Fruit fly (Drosophila melanogaster): ENCODE data around the gene CG33502.

The CG33502 gene

dm6 chrX:21604956-21605502 is 6.3 kb downstream of the CG33502 start, which contains the start of gene GCS2alpha:
Gene GCS2alpha (minus strand): TSS chrX:21605264.
- no peak for TF ChIP-seq CG3032 (tag; optimal IDR thresholded peaks at IDR 0.05)
- TF ChIP-seq CG6276 (GFP tag; optimal IDR thresholded peaks at IDR 0.05) = no peak
- no peak for TF ChIP-seq acj6 (GFP tag; optimal IDR thresholded peaks at IDR 0.05)
- no peak for TF ChIP-seq CG3919 (GFP tag; optimal IDR thresholded peaks at IDR 0.05)
- TF ChIP-seq cyc (GFP tag; optimal IDR thresholded peaks at IDR 0.05) = no peak
- TF ChIP-seq Met (GFP tag; optimal IDR thresholded peaks at IDR 0.05) = no peak
- TF ChIP-seq net (GFP tag; optimal IDR thresholded peaks at IDR 0.05) = no peak
- TF ChIP-seq dac (GFP tag; optimal IDR thresholded peaks at IDR 0.05) = no peak
- TF ChIP-seq fkh (GFP tag; optimal IDR thresholded peaks at IDR 0.05) = peak; percentile 7
- TF ChIP-seq ss (GFP tag; optimal IDR thresholded peaks at IDR 0.05) = peak in 1 of 2 experiments; percentile 0
- TF ChIP-seq CG16779 (tag; optimal IDR thresholded peaks at IDR 0.05) = no peak
- TF ChIP-seq Smox (GFP tag; optimal IDR thresholded peaks at IDR 0.05) = no peak
- no peak for TF ChIP-seq OdsH (GFP tag; optimal IDR thresholded peaks at IDR 0.05)
- TF ChIP-seq dsx (GFP tag; optimal IDR thresholded peaks at IDR 0.05; ENCODE audit: poor library complexity, severe bottlenecking) = no peak
- no peak for TF ChIP-seq lz (GFP tag; optimal IDR thresholded peaks at IDR 0.05)
- TF ChIP-seq fd59A (GFP tag; optimal IDR thresholded peaks at IDR 0.05) = no peak
- no peak for TF ChIP-seq salr (GFP tag; optimal IDR thresholded peaks at IDR 0.05)
- peak; percentile 69 for TF ChIP-seq Eip78C (GFP tag)
- peak; percentile 2 for TF ChIP-seq esn (GFP tag; optimal IDR thresholded peaks at IDR 0.05)
- TF ChIP-seq eg (GFP tag; IDR thresholded peaks at IDR 0.05) = no peak
- no peak for TF ChIP-seq pdm3 (GFP tag; optimal IDR thresholded peaks at IDR 0.05)
- no peak for TF ChIP-seq Sox15 (GFP tag; optimal IDR thresholded peaks at IDR 0.05)
- TF ChIP-seq CG6854 (GFP tag; optimal IDR thresholded peaks at IDR 0.05) = peak; percentile 18
- no peak for TF ChIP-seq CG4318 (GFP tag; optimal IDR thresholded peaks at IDR 0.05)
- no peak for TF ChIP-seq CG34406 (GFP tag; optimal IDR thresholded peaks at IDR 0.05)
- TF ChIP-seq Hr38 (GFP tag; optimal IDR thresholded peaks at IDR 0.05) = no peak

DNA sequence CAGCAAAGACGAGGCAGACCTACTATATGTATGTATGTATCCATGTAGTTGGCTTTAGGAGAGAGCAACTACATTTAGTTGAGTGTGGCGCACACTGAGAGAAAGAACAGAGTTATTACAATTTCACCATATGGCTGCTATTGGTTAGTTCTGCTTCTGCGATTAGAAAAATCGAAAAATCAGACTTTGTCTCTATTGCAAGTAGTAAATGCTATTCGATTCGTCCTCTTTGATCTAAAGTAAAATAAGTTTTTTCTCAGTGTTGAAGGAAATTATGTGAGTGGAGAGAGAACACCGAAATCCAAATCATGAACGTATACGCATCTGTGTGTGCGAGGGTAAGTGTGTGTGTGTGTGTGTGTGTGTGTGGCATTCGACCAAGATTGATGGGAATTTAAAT is 17.4 kb downstream of the CG33502 start:
- TF ChIP-seq CG11762 (GFP tag; optimal IDR thresholded peaks at IDR 0.05; ENCODE audit: insufficient read depth) = peak; percentile 79
- TF ChIP-seq Hr39 (GFP tag; optimal IDR thresholded peaks at IDR 0.05) = peak; percentile 69
- peak; percentile 45 for TF ChIP-seq fd59A (GFP tag; optimal IDR thresholded peaks at IDR 0.05)
- TF ChIP-seq Sox102F (GFP tag; optimal IDR thresholded peaks at IDR 0.05) = peak; percentile 72
- peak; percentile 61 for TF ChIP-seq Smox (GFP tag; optimal IDR thresholded peaks at IDR 0.05)
- TF ChIP-seq Ets96B (tag; optimal IDR thresholded peaks at IDR 0.05) = peak; percentile 87
- peak; percentile 73 for TF ChIP-seq Sox14 (GFP tag; optimal IDR thresholded peaks at IDR 0.05)
- peak; percentile 63 for TF ChIP-seq Eip93F (GFP tag; optimal IDR thresholded peaks at IDR 0.05)
- TF ChIP-seq CG10669 (GFP tag; optimal IDR thresholded peaks at IDR 0.05) = peak; percentile 84
- TF ChIP-seq Eip75B (GFP tag; optimal IDR thresholded peaks at IDR 0.05) = peak; percentile 92
- peak; percentile 59 for TF ChIP-seq Lpt (GFP tag; optimal IDR thresholded peaks at IDR 0.05)
- TF ChIP-seq fkh (GFP tag; optimal IDR thresholded peaks at IDR 0.05) = peak; percentile 13
- peak; percentile 77 for TF ChIP-seq CG6276 (GFP tag; optimal IDR thresholded peaks at IDR 0.05)
- peak; percentile 89 for TF ChIP-seq Gug (GFP tag; IDR thresholded peaks at IDR 0.05)
- TF ChIP-seq CG10631 (GFP tag; optimal IDR thresholded peaks at IDR 0.05) = peak; percentile 82
- peak; percentile 72 for TF ChIP-seq CG31627 (GFP tag; optimal IDR thresholded peaks at IDR 0.05)
- peak; percentile 65 for TF ChIP-seq CG9139 (GFP tag; optimal IDR thresholded peaks at IDR 0.05)
- TF ChIP-seq CG8119 (GFP tag; IDR thresholded peaks at IDR 0.05) = peak; percentile 65; the same call in 2 of the 3 replicates
- TF ChIP-seq salr (GFP tag; optimal IDR thresholded peaks at IDR 0.05) = peak; percentile 31 to 77
- TF ChIP-seq CG6808 (GFP tag; optimal IDR thresholded peaks at IDR 0.05) = peak; percentile 80
- TF ChIP-seq dsx (GFP tag; optimal IDR thresholded peaks at IDR 0.05; ENCODE audit: poor library complexity, severe bottlenecking) = peak; percentile 46
- TF ChIP-seq acj6 (GFP tag; optimal IDR thresholded peaks at IDR 0.05) = peak; percentile 67
- TF ChIP-seq CG8319 (GFP tag; optimal IDR thresholded peaks at IDR 0.05) = peak; percentile 83
- TF ChIP-seq vri (GFP tag; optimal IDR thresholded peaks at IDR 0.05) = no peak
- peak; percentile 76 for TF ChIP-seq pdm3 (GFP tag; optimal IDR thresholded peaks at IDR 0.05)
- TF ChIP-seq eg (GFP tag; IDR thresholded peaks at IDR 0.05) = peak; percentile 89
- peak; percentile 37 to 80 for TF ChIP-seq ss (GFP tag; optimal IDR thresholded peaks at IDR 0.05)
- peak; percentile 55 for TF ChIP-seq CG8632 (GFP tag; optimal IDR thresholded peaks at IDR 0.05)
- peak; percentile 89 for TF ChIP-seq Met (GFP tag; optimal IDR thresholded peaks at IDR 0.05)
- peak; percentile 66 for TF ChIP-seq CG16779 (tag; optimal IDR thresholded peaks at IDR 0.05)
- peak; percentile 71 for TF ChIP-seq achi (GFP tag; optimal IDR thresholded peaks at IDR 0.05)
- peak; percentile 80 for TF ChIP-seq CG32006 (GFP tag; optimal IDR thresholded peaks at IDR 0.05)
- TF ChIP-seq CG6163 (GFP tag; IDR thresholded peaks at IDR 0.05) = peak; percentile 92
- peak; percentile 72 for TF ChIP-seq dac (GFP tag; optimal IDR thresholded peaks at IDR 0.05)
- TF ChIP-seq CG1621 (tag; optimal IDR thresholded peaks at IDR 0.05) = peak; percentile 70
